Worm (Caenorhabditis elegans): ENCODE results near the gene Y19D10B.6.

The Y19D10B.6 gene

ce11 chrV:2285107-2285506 lies 35.8 kb downstream of the Y19D10B.6 start, which contains the start of gene nhr-227:
Gene nhr-227, plus strand, starts transcription at chrV:2285432.
- no peak for TF ChIP-seq lsy-2 (tag; optimal IDR thresholded peaks at IDR 0.05)
- TF ChIP-seq alr-1 (tag; optimal IDR thresholded peaks at IDR 0.05) = no peak
- TF ChIP-seq unc-55 (GFP tag; optimal IDR thresholded peaks at IDR 0.05) = no peak
- TF ChIP-seq ZK546.5 (tag; optimal IDR thresholded peaks at IDR 0.05) = no peak
- TF ChIP-seq fos-1 (tag; optimal IDR thresholded peaks at IDR 0.05) = no peak
- TF ChIP-seq nhr-23 (tag; optimal IDR thresholded peaks at IDR 0.05) = no peak
- no peak for TF ChIP-seq skn-1 (tag; optimal IDR thresholded peaks at IDR 0.05)
- no peak for TF ChIP-seq C34F6.9 (tag; optimal IDR thresholded peaks at IDR 0.05)
- TF ChIP-seq nhr-77 (tag; optimal IDR thresholded peaks at IDR 0.05) = no peak
- TF ChIP-seq ama-1 (optimal IDR thresholded peaks at IDR 0.05) = no peak
- TF ChIP-seq nhr-237 (tag; optimal IDR thresholded peaks at IDR 0.05) = no peak
- TF ChIP-seq crh-2 (tag; optimal IDR thresholded peaks at IDR 0.05) = no peak
- no peak for TF ChIP-seq sma-9 (GFP tag; optimal IDR thresholded peaks at IDR 0.05)
- no peak for TF ChIP-seq sma-9 (tag; optimal IDR thresholded peaks at IDR 0.05)
- TF ChIP-seq nhr-10 (tag; optimal IDR thresholded peaks at IDR 0.05) = no peak
- TF ChIP-seq nhr-25 (tag; optimal IDR thresholded peaks at IDR 0.05) = no peak
- no peak for TF ChIP-seq sem-4 (tag; optimal IDR thresholded peaks at IDR 0.05)

- no peak for TF ChIP-seq nhr-10 (tag; optimal IDR thresholded peaks at IDR 0.05)
- no peak for TF ChIP-seq elt-1 (tag; optimal IDR thresholded peaks at IDR 0.05)
- no peak for TF ChIP-seq unc-39 (tag; optimal IDR thresholded peaks at IDR 0.05)
- no peak for TF ChIP-seq mdl-1 (tag; optimal IDR thresholded peaks at IDR 0.05)
- no peak for TF ChIP-seq zag-1 (tag; optimal IDR thresholded peaks at IDR 0.05)
- TF ChIP-seq mbf-1 (tag; optimal IDR thresholded peaks at IDR 0.05) = no peak
- peak; percentile 19 for TF ChIP-seq blmp-1 (tag; optimal IDR thresholded peaks at IDR 0.05; ENCODE audit: insufficient read depth)
- no peak for TF ChIP-seq peb-1 (tag; optimal IDR thresholded peaks at IDR 0.05)
- peak; percentile 29 for TF ChIP-seq unc-55 (GFP tag; optimal IDR thresholded peaks at IDR 0.05)
- peak; percentile 77 for TF ChIP-seq skn-1 (tag; optimal IDR thresholded peaks at IDR 0.05)
- TF ChIP-seq F13H6.1 (tag; optimal IDR thresholded peaks at IDR 0.05) = peak; percentile 15
- peak; percentile 41 for TF ChIP-seq nhr-129 (tag; optimal IDR thresholded peaks at IDR 0.05)
- peak; percentile 74 for TF ChIP-seq fos-1 (tag; optimal IDR thresholded peaks at IDR 0.05)
- peak; percentile 15 for TF ChIP-seq nhr-25 (tag; optimal IDR thresholded peaks at IDR 0.05)
- TF ChIP-seq aly-2 (tag; optimal IDR thresholded peaks at IDR 0.05) = no peak
- TF ChIP-seq ztf-4 (tag; optimal IDR thresholded peaks at IDR 0.05) = no peak
- TF ChIP-seq gmeb-1 (tag; optimal IDR thresholded peaks at IDR 0.05) = peak; percentile 13
- no peak for TF ChIP-seq ama-1 (optimal IDR thresholded peaks at IDR 0.05)
- TF ChIP-seq nhr-11 (tag; optimal IDR thresholded peaks at IDR 0.05) = no peak
- no peak for TF ChIP-seq lin-13 (GFP tag; optimal IDR thresholded peaks at IDR 0.05)
- peak; percentile 60 for TF ChIP-seq C34F6.9 (tag; optimal IDR thresholded peaks at IDR 0.05)
- peak in 1 of 2 experiments; percentile 54 for TF ChIP-seq lsy-2 (tag; optimal IDR thresholded peaks at IDR 0.05)
- no peak for TF ChIP-seq nhr-12 (tag; optimal IDR thresholded peaks at IDR 0.05)
- TF ChIP-seq sma-9 (GFP tag; optimal IDR thresholded peaks at IDR 0.05) = peak; percentile 45
- TF ChIP-seq sma-9 (tag; optimal IDR thresholded peaks at IDR 0.05) = no peak
- TF ChIP-seq crh-2 (tag; optimal IDR thresholded peaks at IDR 0.05) = peak; percentile 17
Measured at ce11 chrV:2281499-2281898, 39.4 kb downstream of the Y19D10B.6 start, which contains the start of gene nhr-228. Gene nhr-228, plus strand, starts transcription at chrV:2281759.

ce11 chrV:2278543-2278942 lies 42.4 kb downstream of the Y19D10B.6 start, which contains the start of gene fbxa-137:
Gene fbxa-137, plus strand, starts transcription at chrV:2278816.
- TF ChIP-seq unc-55 (GFP tag; optimal IDR thresholded peaks at IDR 0.05) (peak; percentile 62), lin-11 (tag; optimal IDR thresholded peaks at IDR 0.05) (no peak), unc-39 (tag; optimal IDR thresholded peaks at IDR 0.05) (no peak), F13H6.1 (tag; optimal IDR thresholded peaks at IDR 0.05) (no peak), C34F6.9 (tag; optimal IDR thresholded peaks at IDR 0.05) (peak; percentile 21)

ce11 chrV:2278052-2278451 lies 42.8 kb downstream of the Y19D10B.6 start, which contains the start of gene nhr-59:
Gene nhr-59, minus strand, starts transcription at chrV:2278265.
- TF ChIP-seq nhr-129 (tag; optimal IDR thresholded peaks at IDR 0.05) (peak; percentile 13), nhr-23 (tag; optimal IDR thresholded peaks at IDR 0.05) (no peak)

ce11 chrV:2277260-2277659 lies 43.6 kb downstream of the Y19D10B.6 start:
- TF ChIP-seq alr-1 (tag; optimal IDR thresholded peaks at IDR 0.05) = no peak
- no peak for TF ChIP-seq unc-39 (tag; optimal IDR thresholded peaks at IDR 0.05)
- TF ChIP-seq fos-1 (tag; optimal IDR thresholded peaks at IDR 0.05) = no peak
- TF ChIP-seq ama-1 (optimal IDR thresholded peaks at IDR 0.05) = no peak
- no peak for TF ChIP-seq nhr-25 (tag; optimal IDR thresholded peaks at IDR 0.05)
- no peak for TF ChIP-seq nhr-237 (tag; optimal IDR thresholded peaks at IDR 0.05)
- no peak for TF ChIP-seq lin-39 (tag; optimal IDR thresholded peaks at IDR 0.05)
- TF ChIP-seq ztf-11 (tag; optimal IDR thresholded peaks at IDR 0.05) = no peak
- no peak for TF ChIP-seq mbf-1 (tag; optimal IDR thresholded peaks at IDR 0.05)
- TF ChIP-seq blmp-1 (tag; optimal IDR thresholded peaks at IDR 0.05; ENCODE audit: insufficient read depth) = no peak
- TF ChIP-seq sma-3 (GFP tag; optimal IDR thresholded peaks at IDR 0.05) = no peak
- TF ChIP-seq sem-4 (tag; optimal IDR thresholded peaks at IDR 0.05) = no peak
